Worm (Caenorhabditis elegans): ENCODE results near the gene F22E5.17.

DNA sequence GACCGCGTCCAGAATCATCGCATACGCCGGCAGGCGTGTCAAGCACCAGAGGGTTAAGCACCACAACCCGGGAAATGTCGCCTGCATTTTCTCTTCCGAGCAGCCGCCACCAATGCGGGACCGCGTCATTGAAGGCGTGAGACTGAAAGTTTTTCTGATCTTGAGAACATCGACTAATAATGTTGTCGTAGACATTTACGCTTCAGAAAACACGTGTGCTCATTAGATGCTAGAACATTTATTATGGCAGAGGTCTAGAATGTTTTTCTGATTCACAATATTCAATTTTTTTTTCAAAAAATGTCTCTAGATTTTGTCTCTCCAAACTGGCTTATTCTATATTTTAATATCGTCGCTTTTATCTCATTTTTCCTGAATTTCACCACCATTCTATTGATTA, 21.2 kb upstream of the F22E5.17 start, which contains the start of gene sri-47:
- TF ChIP-seq hmg-11 (tag; optimal IDR thresholded peaks at IDR 0.05) (no peak), elt-1 (tag; optimal IDR thresholded peaks at IDR 0.05) (no peak), ceh-82 (tag; optimal IDR thresholded peaks at IDR 0.05) (no peak)
